Worm (Caenorhabditis elegans): Measurements from ENCODE around the gene chil-23.

Gene chil-23

DNA sequence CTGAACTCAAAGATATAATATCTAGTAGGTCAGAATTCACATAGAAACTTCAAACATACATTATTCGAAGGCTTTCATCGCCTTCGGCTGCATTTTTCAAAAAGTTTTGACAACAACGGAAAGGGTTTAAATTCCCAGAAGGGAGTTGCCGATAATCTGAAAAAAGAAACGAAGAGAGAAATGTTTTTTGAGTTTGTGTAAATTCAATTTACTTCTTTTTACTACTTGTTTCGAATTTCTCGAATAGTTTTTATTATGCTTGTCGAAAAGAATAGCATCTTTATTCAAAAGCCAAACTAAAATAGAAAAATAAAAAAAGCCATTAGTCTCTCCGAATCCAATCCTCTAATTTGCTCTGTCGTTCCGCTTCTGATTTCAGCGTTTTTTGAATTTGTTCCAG is 37.3 kb downstream of the chil-23 start:
- no peak for TF ChIP-seq nfya-1 (tag; optimal IDR thresholded peaks at IDR 0.05)
- no peak for TF ChIP-seq unc-42 (tag; optimal IDR thresholded peaks at IDR 0.05)
- no peak for TF ChIP-seq K02D7.2 (tag; optimal IDR thresholded peaks at IDR 0.05)
- TF ChIP-seq ceh-2 (tag; optimal IDR thresholded peaks at IDR 0.05): no peak
- no peak for TF ChIP-seq odd-2 (tag; optimal IDR thresholded peaks at IDR 0.05)
- no peak for TF ChIP-seq ceh-30 (tag; optimal IDR thresholded peaks at IDR 0.05)
- no peak for TF ChIP-seq che-1 (tag; optimal IDR thresholded peaks at IDR 0.05)
- TF ChIP-seq syd-9 (tag; optimal IDR thresholded peaks at IDR 0.05): no peak
- no peak for TF ChIP-seq npax-4 (tag; optimal IDR thresholded peaks at IDR 0.05)
- no peak for TF ChIP-seq madf-2 (tag; optimal IDR thresholded peaks at IDR 0.05)
- no peak for TF ChIP-seq ama-1 (optimal IDR thresholded peaks at IDR 0.05)
- TF ChIP-seq fax-1 (tag; optimal IDR thresholded peaks at IDR 0.05): no peak
- TF ChIP-seq ets-4 (tag; optimal IDR thresholded peaks at IDR 0.05): no peak
- TF ChIP-seq pat-9 (tag; optimal IDR thresholded peaks at IDR 0.05): no peak

DNA sequence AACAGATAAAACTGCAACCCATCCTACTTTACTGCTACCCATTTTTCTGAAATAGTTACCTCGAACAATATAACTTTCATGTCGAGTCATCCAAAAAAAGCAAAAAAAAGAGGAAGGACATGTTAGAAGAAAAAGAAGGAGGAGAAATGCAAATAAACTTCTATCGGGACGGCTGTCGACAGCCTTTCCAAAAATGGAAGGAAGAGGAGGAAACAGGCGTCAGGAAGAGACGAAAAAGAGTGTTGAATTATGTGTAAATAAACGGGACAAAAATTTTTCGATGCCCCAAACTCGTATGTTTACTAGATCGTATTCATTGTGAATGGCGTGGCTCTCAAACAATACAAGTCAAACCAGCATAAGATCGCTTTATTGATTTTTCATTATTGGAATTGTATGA is 40.8 kb downstream of the chil-23 start, which contains the start of gene M176.5:
Gene M176.5 (minus strand): TSS at position 101 of the 400 bp plus-strand sequence.
- no peak for TF ChIP-seq eyg-1 (tag; optimal IDR thresholded peaks at IDR 0.05)

DNA sequence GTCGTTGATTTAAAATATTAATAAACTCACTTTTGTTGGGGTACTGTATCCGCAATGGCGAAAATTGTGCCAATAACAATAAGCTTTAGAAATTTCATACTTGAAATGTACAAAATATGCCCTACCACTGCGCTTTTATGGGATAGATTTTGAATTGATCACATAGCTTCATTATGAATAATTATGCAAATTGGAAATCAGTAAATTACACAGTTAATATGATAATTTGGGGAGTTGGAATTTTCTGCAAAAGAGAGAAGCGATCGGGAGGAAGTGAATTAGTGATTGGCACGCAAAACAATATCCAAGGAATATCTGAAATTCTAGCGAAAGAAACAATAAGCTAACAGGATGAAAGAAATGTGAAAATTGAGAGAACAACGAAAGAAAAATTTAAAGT is 42.3 kb downstream of the chil-23 start, which contains the start of gene M176.10:
Gene M176.10 (minus strand): TSS at position 101 of the 400 bp plus-strand sequence.
- TF ChIP-seq zip-5 (tag; optimal IDR thresholded peaks at IDR 0.05) (no peak), F13H6.1 (tag; optimal IDR thresholded peaks at IDR 0.05) (no peak), sox-4 (tag; optimal IDR thresholded peaks at IDR 0.05) (no peak)

DNA sequence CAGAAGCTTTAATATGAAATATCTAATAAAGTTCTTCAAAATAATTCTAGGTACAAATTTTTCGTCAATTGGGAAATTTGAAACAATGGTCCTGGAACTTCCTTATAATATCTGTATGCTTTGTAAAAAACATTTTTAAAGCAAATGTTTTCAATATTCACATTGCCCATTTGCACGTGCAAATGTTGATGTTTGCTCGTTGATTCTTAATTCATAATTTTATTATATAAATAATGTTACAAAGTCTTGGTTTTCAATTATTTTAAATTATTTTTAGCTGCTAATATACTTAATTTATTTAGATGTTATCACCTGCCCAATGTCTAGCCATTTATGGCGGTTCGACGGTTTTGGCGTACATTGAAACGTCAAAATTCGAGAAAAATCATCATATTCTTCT is 46.4 kb downstream of the chil-23 start, which contains the start of gene M176.11:
Gene M176.11 (plus strand): TSS at position 301 of the 400 bp plus-strand sequence.
- TF ChIP-seq hlh-8 (tag; optimal IDR thresholded peaks at IDR 0.05) (no peak), nhr-11 (tag; optimal IDR thresholded peaks at IDR 0.05) (no peak), unc-42 (tag; optimal IDR thresholded peaks at IDR 0.05) (no peak), fkh-10 (GFP tag; optimal IDR thresholded peaks at IDR 0.05) (no peak), unc-55 (GFP tag; optimal IDR thresholded peaks at IDR 0.05) (no peak), pros-1 (tag; optimal IDR thresholded peaks at IDR 0.05) (no peak), ttx-3 (tag; optimal IDR thresholded peaks at IDR 0.05) (no peak), ceh-45 (GFP tag; IDR thresholded peaks at IDR 0.05) (no peak), ama-1 (optimal IDR thresholded peaks at IDR 0.05) (no peak), pha-4 (tag; optimal IDR thresholded peaks at IDR 0.05) (no peak), sox-2 (GFP tag; IDR thresholded peaks at IDR 0.05) (no peak), lim-6 (tag; optimal IDR thresholded peaks at IDR 0.05) (no peak), ceh-14 (tag; optimal IDR thresholded peaks at IDR 0.05) (no peak), ets-4 (tag; optimal IDR thresholded peaks at IDR 0.05) (no peak), ztf-16 (tag; optimal IDR thresholded peaks at IDR 0.05) (no peak), elt-4 (tag; optimal IDR thresholded peaks at IDR 0.05) (no peak), hlh-15 (tag; optimal IDR thresholded peaks at IDR 0.05) (no peak)

DNA sequence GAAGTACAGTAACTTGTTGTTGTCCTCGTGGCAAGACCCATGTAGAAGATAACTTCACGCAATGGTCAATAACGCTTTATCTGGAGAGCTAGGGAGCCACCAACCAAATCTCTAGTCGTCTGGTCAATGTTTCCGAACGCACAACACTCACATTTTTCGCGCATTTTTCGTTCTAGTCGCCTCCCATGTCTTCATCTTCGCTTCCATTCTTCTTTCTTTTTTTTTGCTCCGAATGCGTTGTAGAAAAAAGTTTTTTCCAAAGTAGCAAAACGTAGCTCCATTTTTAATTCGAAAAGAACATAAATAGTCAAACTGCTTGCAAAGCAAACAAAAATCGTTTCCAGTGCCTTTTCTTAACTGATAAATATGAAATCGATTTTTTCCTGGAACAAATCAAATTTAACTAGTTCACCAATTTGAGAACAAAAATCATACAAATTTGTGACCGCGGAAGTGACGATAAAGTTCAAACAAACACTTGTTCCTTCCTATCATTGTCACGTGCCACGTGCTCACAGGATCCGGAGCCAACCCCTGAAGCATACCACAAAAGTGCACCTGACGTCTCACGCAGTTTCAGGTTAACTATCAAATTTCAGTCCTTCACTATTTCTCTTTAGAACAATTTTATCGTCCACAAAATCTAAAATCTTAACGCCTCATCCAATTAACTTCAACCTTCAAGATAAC is 49.4 kb downstream of the chil-23 start:
- TF ChIP-seq che-1 (tag; optimal IDR thresholded peaks at IDR 0.05): no peak
- TF ChIP-seq ceh-30 (tag; optimal IDR thresholded peaks at IDR 0.05): no peak
- no peak for TF ChIP-seq ets-4 (tag; optimal IDR thresholded peaks at IDR 0.05)
- TF ChIP-seq odd-2 (tag; optimal IDR thresholded peaks at IDR 0.05): no peak
- no peak for TF ChIP-seq pag-3 (tag; optimal IDR thresholded peaks at IDR 0.05; ENCODE audit: borderline replicate concordance)
- TF ChIP-seq pros-1 (tag; optimal IDR thresholded peaks at IDR 0.05): no peak
- no peak for TF ChIP-seq zip-5 (tag; optimal IDR thresholded peaks at IDR 0.05)
- TF ChIP-seq tbx-2 (tag; optimal IDR thresholded peaks at IDR 0.05): no peak
- no peak for TF ChIP-seq gmeb-2 (tag; optimal IDR thresholded peaks at IDR 0.05)
- no peak for TF ChIP-seq ttx-3 (tag; optimal IDR thresholded peaks at IDR 0.05)
- TF ChIP-seq K09A11.1 (tag; optimal IDR thresholded peaks at IDR 0.05; ENCODE audit: insufficient read depth): no peak
- TF ChIP-seq ceh-34 (tag; optimal IDR thresholded peaks at IDR 0.05): no peak
- no peak for TF ChIP-seq madf-2 (tag; optimal IDR thresholded peaks at IDR 0.05)
- TF ChIP-seq ceh-14 (tag; optimal IDR thresholded peaks at IDR 0.05): no peak
- TF ChIP-seq npax-4 (tag; optimal IDR thresholded peaks at IDR 0.05): no peak
- no peak for TF ChIP-seq F13H6.1 (tag; optimal IDR thresholded peaks at IDR 0.05)
- no peak for TF ChIP-seq ceh-18 (tag; optimal IDR thresholded peaks at IDR 0.05)
- TF ChIP-seq unc-86 (tag; optimal IDR thresholded peaks at IDR 0.05): no peak
- no peak for TF ChIP-seq hlh-8 (tag; optimal IDR thresholded peaks at IDR 0.05)
- TF ChIP-seq elt-4 (tag; optimal IDR thresholded peaks at IDR 0.05): no peak
